Worm (Caenorhabditis elegans): ENCODE measurements around the gene zyg-8.

Gene zyg-8

ce11 chrIII:12061413-12061812, at the start of gene zyg-8:
TSS of gene zyg-8 (plus strand) at chrIII:12061713.
- TF ChIP-seq ZK546.5 (tag; optimal IDR thresholded peaks at IDR 0.05) = no peak
- no peak for TF ChIP-seq F10B5.3 (tag; optimal IDR thresholded peaks at IDR 0.05)
- TF ChIP-seq aha-1 (tag) = peak; percentile 78
- TF ChIP-seq duxl-1 (tag; optimal IDR thresholded peaks at IDR 0.05; ENCODE audit: poor library complexity) = no peak

ce11 chrIII:12013054-12013453, 48.5 kb upstream of the zyg-8 start:
- TF ChIP-seq php-3 (GFP tag; IDR thresholded peaks at IDR 0.05) (no peak), ZK337.2 (GFP tag; IDR thresholded peaks at IDR 0.05) (no peak), aha-1 (tag) (peak; percentile 51), daf-16 (GFP tag; optimal IDR thresholded peaks at IDR 0.05) (no peak), daf-16 (tag; optimal IDR thresholded peaks at IDR 0.05) (no peak), lsy-2 (tag; optimal IDR thresholded peaks at IDR 0.05) (no peak), mxl-2 (GFP tag; conservative IDR thresholded peaks at IDR 0.05) (no peak), F26F4.8 (GFP tag; conservative IDR thresholded peaks at IDR 0.05) (no peak), zip-2 (tag; optimal IDR thresholded peaks at IDR 0.05) (no peak), mep-1 (tag; optimal IDR thresholded peaks at IDR 0.05) (no peak), pha-4 (GFP tag; IDR thresholded peaks at IDR 0.05) (no peak), pha-4 (tag; optimal IDR thresholded peaks at IDR 0.05) (no peak), ces-1 (GFP tag; optimal IDR thresholded peaks at IDR 0.05) (no peak), sdz-12 (GFP tag; optimal IDR thresholded peaks at IDR 0.05) (no peak), nhr-25 (tag; optimal IDR thresholded peaks at IDR 0.05; ENCODE audit: borderline replicate concordance, insufficient read depth) (no peak), rbr-2 (tag; optimal IDR thresholded peaks at IDR 0.05) (no peak), T26A8.4 (GFP tag; IDR thresholded peaks at IDR 0.05) (no peak), madf-5 (GFP tag; IDR thresholded peaks at IDR 0.05) (no peak), fos-1 (tag; optimal IDR thresholded peaks at IDR 0.05) (no peak), mxl-3 (GFP tag; optimal IDR thresholded peaks at IDR 0.05) (peak; percentile 9), spr-3 (GFP tag; optimal IDR thresholded peaks at IDR 0.05) (no peak), nhr-41 (GFP tag; IDR thresholded peaks at IDR 0.05) (no peak), egl-27 (tag; optimal IDR thresholded peaks at IDR 0.05) (no peak), tra-1 (GFP tag; IDR thresholded peaks at IDR 0.05) (no peak), nhr-28 (tag; optimal IDR thresholded peaks at IDR 0.05) (peak; percentile 9)

ce11 chrIII:12013718-12014117, 47.8 kb upstream of the zyg-8 start:
- no peak for TF ChIP-seq T20F7.1 (GFP tag; optimal IDR thresholded peaks at IDR 0.05)
- TF ChIP-seq F37D6.2 (tag; optimal IDR thresholded peaks at IDR 0.05) = no peak
- no peak for TF ChIP-seq dpl-1 (GFP tag; optimal IDR thresholded peaks at IDR 0.05)
- TF ChIP-seq ceh-62 (tag; optimal IDR thresholded peaks at IDR 0.05) = no peak
- peak; percentile 68 for TF ChIP-seq ceh-28 (tag; optimal IDR thresholded peaks at IDR 0.05)
- no peak for TF ChIP-seq vab-7 (GFP tag; IDR thresholded peaks at IDR 0.05)
- TF ChIP-seq spr-3 (GFP tag; optimal IDR thresholded peaks at IDR 0.05) = no peak

- no peak for TF ChIP-seq php-3 (GFP tag; IDR thresholded peaks at IDR 0.05)
- no peak for TF ChIP-seq egl-27 (tag; optimal IDR thresholded peaks at IDR 0.05)
- TF ChIP-seq zip-2 (tag; optimal IDR thresholded peaks at IDR 0.05) = no peak
- TF ChIP-seq zag-1 (tag; optimal IDR thresholded peaks at IDR 0.05) = no peak
- no peak for TF ChIP-seq nhr-42 (GFP tag; IDR thresholded peaks at IDR 0.05)
- no peak for TF ChIP-seq arid-1 (GFP tag; conservative IDR thresholded peaks at IDR 0.05)
- TF ChIP-seq hlh-30 (tag; optimal IDR thresholded peaks at IDR 0.05; ENCODE audit: insufficient read depth) = no peak
- no peak for TF ChIP-seq nhr-48 (tag; optimal IDR thresholded peaks at IDR 0.05)
Observed at ce11 chrIII:12014503-12014902, 47.0 kb upstream of the zyg-8 start.
